Fruit fly (Drosophila melanogaster) whole organism, prepupa: ENCODE results near the gene nebu.
A peak's percentile ranks its signal among the peaks of the same experiment; 100 is the strongest.

Experiments used
- Blimp-1 ChIP-seq: fragments of 200-800 bp; sonication (Bioruptor generic); optimal IDR thresholded peaks from 3 replicates; lab custom pipeline; 2017; ENCODE audit warnings: missing biosample characterization, missing genetic modification characterization, mild to moderate bottlenecking, moderate library complexity, missing genetic modification reagents
- CG10631 ChIP-seq: fragments of 200-800 bp; sonication (Bioruptor generic); optimal IDR thresholded peaks from 2 replicates; lab custom pipeline; 2016; ENCODE audit warnings: missing biosample characterization, missing genetic modification characterization
- CG10669 ChIP-seq: fragments of 200-800 bp; sonication (Bioruptor generic); optimal IDR thresholded peaks from 3 replicates; lab custom pipeline; 2018; ENCODE audit warnings: missing biosample characterization, mild to moderate bottlenecking, missing genetic modification characterization, moderate library complexity
- CG11762 ChIP-seq: fragments of 200-800 bp; sonication (Bioruptor generic); optimal IDR thresholded peaks from 3 replicates; lab custom pipeline; 2016; ENCODE audit warnings: missing biosample characterization, missing genetic modification characterization; ENCODE audit not compliant: insufficient read depth
- CG11902 ChIP-seq: fragments of 200-800 bp; sonication (Bioruptor generic); optimal IDR thresholded peaks from 3 replicates; lab custom pipeline; 2016; ENCODE audit warnings: missing biosample characterization, missing genetic modification characterization
- CG15336 ChIP-seq: fragments of 200-800 bp; sonication (Bioruptor generic); IDR thresholded peaks from 2 replicates; pipeline ENCODE4 v1.3.6; 2022; ENCODE audit warnings: missing biosample characterization, missing genetic modification characterization
- CG1621 ChIP-seq: fragments of 200-800 bp; sonication (Bioruptor generic); optimal IDR thresholded peaks from 3 replicates; lab custom pipeline; 2018; ENCODE audit warnings: missing biosample characterization, mild to moderate bottlenecking, missing genetic modification characterization
- CG3032 ChIP-seq: fragments of 200-800 bp; optimal IDR thresholded peaks from 2 replicates; lab custom pipeline; 2019; ENCODE audit warnings: missing biosample characterization, mild to moderate bottlenecking, missing genetic modification characterization, moderate library complexity
- CG31627 ChIP-seq: fragments of 200-800 bp; sonication (Bioruptor generic); optimal IDR thresholded peaks from 3 replicates; lab custom pipeline; 2016; ENCODE audit warnings: missing biosample characterization, missing genetic modification characterization
- CG32006 ChIP-seq: fragments of 200-800 bp; sonication (Bioruptor generic); optimal IDR thresholded peaks from 3 replicates; lab custom pipeline; 2017; ENCODE audit warnings: missing biosample characterization, mild to moderate bottlenecking, missing genetic modification characterization
- CG34406 ChIP-seq: fragments of 200-800 bp; sonication (Bioruptor generic); optimal IDR thresholded peaks from 3 replicates; lab custom pipeline; 2016; ENCODE audit warnings: missing biosample characterization, missing genetic modification characterization
- CG3919 ChIP-seq: fragments of 200-800 bp; sonication (Bioruptor generic); optimal IDR thresholded peaks from 3 replicates; lab custom pipeline; 2016; ENCODE audit warnings: missing biosample characterization, missing genetic modification characterization
- CG4318 ChIP-seq: fragments of 200-800 bp; sonication (Bioruptor generic); optimal IDR thresholded peaks from 3 replicates; lab custom pipeline; 2017; ENCODE audit warnings: missing biosample characterization, mild to moderate bottlenecking, missing genetic modification characterization
- CG6163 ChIP-seq: fragments of 200-800 bp; sonication (Bioruptor generic); IDR thresholded peaks from 3 replicates; pipeline ENCODE4 v1.3.6; 2022; ENCODE audit warnings: missing biosample characterization, missing genetic modification characterization
- CG6276 ChIP-seq: fragments of 200-800 bp; sonication (Bioruptor generic); optimal IDR thresholded peaks from 2 replicates; lab custom pipeline; 2017; ENCODE audit warnings: missing biosample characterization, mild to moderate bottlenecking, missing genetic modification characterization
- CG6792 ChIP-seq: fragments of 200-800 bp; sonication (Bioruptor generic); optimal IDR thresholded peaks from 3 replicates; lab custom pipeline; 2016; ENCODE audit warnings: missing biosample characterization, missing genetic modification characterization
- CG7368 ChIP-seq: fragments of 200-800 bp; sonication (Bioruptor generic); optimal IDR thresholded peaks from 3 replicates; lab custom pipeline; 2016; ENCODE audit warnings: missing biosample characterization, missing genetic modification characterization
- CG8119 ChIP-seq: fragments of 200-800 bp; sonication (Bioruptor generic); IDR thresholded peaks from 3 replicates; pipeline ENCODE4 v1.3.6; 2022; ENCODE audit warnings: missing biosample characterization, missing genetic modification characterization
- CG8319 ChIP-seq: fragments of 200-800 bp; sonication (Bioruptor generic); optimal IDR thresholded peaks from 3 replicates; lab custom pipeline; 2016; ENCODE audit warnings: missing biosample characterization, missing genetic modification characterization
- CG8632 ChIP-seq: fragments of 200-800 bp; sonication (Bioruptor generic); optimal IDR thresholded peaks from 3 replicates; lab custom pipeline; 2016; ENCODE audit warnings: missing biosample characterization, missing genetic modification characterization
- CG9139 ChIP-seq: fragments of 200-800 bp; sonication (Bioruptor generic); optimal IDR thresholded peaks from 3 replicates; lab custom pipeline; 2017; ENCODE audit warnings: missing biosample characterization, mild to moderate bottlenecking, missing genetic modification characterization
- Eip78C ChIP-seq: fragments of 200-800 bp; sonication (Bioruptor generic); peaks from one replicate; lab custom pipeline; 2016; ENCODE audit warnings: missing biosample characterization, missing genetic modification characterization
- Eip93F ChIP-seq: fragments of 200-800 bp; sonication (Bioruptor generic); optimal IDR thresholded peaks from 2 replicates; lab custom pipeline; 2016; ENCODE audit warnings: missing biosample characterization, mild to moderate bottlenecking, missing genetic modification characterization
- Ets96B ChIP-seq: fragments of 200-800 bp; optimal IDR thresholded peaks from 2 replicates; lab custom pipeline; 2019; ENCODE audit warnings: missing biosample characterization, mild to moderate bottlenecking, missing genetic modification characterization, moderate library complexity
- Gug ChIP-seq: fragments of 200-800 bp; sonication (Bioruptor generic); IDR thresholded peaks from 2 replicates; pipeline ENCODE4 v1.3.6; 2022; ENCODE audit warnings: missing biosample characterization, missing genetic modification characterization
- Hr38 ChIP-seq: sonication (Bioruptor generic); optimal IDR thresholded peaks from 2 replicates; lab custom pipeline; 2016; ENCODE audit warnings: missing biosample characterization, missing genetic modification characterization
- Hr4 ChIP-seq: fragments of 200-800 bp; sonication (Bioruptor generic); optimal IDR thresholded peaks from 3 replicates; lab custom pipeline; 2016; ENCODE audit warnings: missing biosample characterization, missing genetic modification characterization
- Lpt ChIP-seq: fragments of 200-800 bp; sonication (Bioruptor generic); optimal IDR thresholded peaks from 3 replicates; lab custom pipeline; 2016; ENCODE audit warnings: missing biosample characterization, missing genetic modification characterization
- Met ChIP-seq: fragments of 200-800 bp; sonication (Bioruptor generic); optimal IDR thresholded peaks from 3 replicates; lab custom pipeline; 2016; ENCODE audit warnings: missing biosample characterization, missing genetic modification characterization
- Sox14 ChIP-seq: fragments of 200-800 bp; sonication (Bioruptor generic); optimal IDR thresholded peaks from 3 replicates; lab custom pipeline; 2016; ENCODE audit warnings: missing biosample characterization, missing genetic modification characterization
- Sox15 ChIP-seq: fragments of 200-800 bp; sonication (Bioruptor generic); optimal IDR thresholded peaks from 3 replicates; lab custom pipeline; 2016; ENCODE audit warnings: missing biosample characterization, missing genetic modification characterization
- achi ChIP-seq: fragments of 200-800 bp; sonication (Bioruptor generic); optimal IDR thresholded peaks from 3 replicates; lab custom pipeline; 2016; ENCODE audit warnings: missing biosample characterization, missing genetic modification characterization
- acj6 ChIP-seq: fragments of 200-800 bp; sonication (Bioruptor generic); optimal IDR thresholded peaks from 3 replicates; lab custom pipeline; 2016; ENCODE audit warnings: missing biosample characterization, missing genetic modification characterization
- dac ChIP-seq: fragments of 200-800 bp; sonication (Bioruptor generic); optimal IDR thresholded peaks from 2 replicates; lab custom pipeline; 2017; ENCODE audit warnings: missing biosample characterization, mild to moderate bottlenecking, missing genetic modification characterization
- fkh ChIP-seq: fragments of 200-800 bp; sonication (Bioruptor generic); optimal IDR thresholded peaks from 3 replicates; lab custom pipeline; 2017; ENCODE audit warnings: missing biosample characterization, mild to moderate bottlenecking, missing genetic modification characterization, moderate library complexity
- lz ChIP-seq: fragments of 200-800 bp; sonication (Bioruptor generic); optimal IDR thresholded peaks from 3 replicates; lab custom pipeline; 2016; ENCODE audit warnings: missing biosample characterization, missing genetic modification characterization
- pdm3 ChIP-seq: fragments of 200-800 bp; sonication (Bioruptor generic); optimal IDR thresholded peaks from 3 replicates; lab custom pipeline; 2016; ENCODE audit warnings: missing biosample characterization, missing genetic modification characterization
- salr ChIP-seq, 2 experiments: fragments of 200-800 bp; sonication (Bioruptor generic); optimal IDR thresholded peaks; 3 replicates each; lab custom pipeline; 2016 to 2018; ENCODE audit warnings: missing biosample characterization in 2 of 2, missing genetic modification characterization in 2 of 2, mild to moderate bottlenecking in 1 of 2
- spab ChIP-seq: fragments of 200-800 bp; sonication (Bioruptor generic); optimal IDR thresholded peaks from 2 replicates; lab custom pipeline; 2017; ENCODE audit warnings: missing biosample characterization, mild to moderate bottlenecking, missing genetic modification characterization, missing genetic modification reagents
- ss ChIP-seq, 2 experiments: fragments of 200-800 bp; sonication (Bioruptor generic); optimal IDR thresholded peaks; 2 replicates in 1 of 2; 3 replicates in 1 of 2; lab custom pipeline; 2017 to 2018; ENCODE audit warnings: mild to moderate bottlenecking in 2 of 2, missing biosample characterization in 2 of 2, missing genetic modification characterization in 2 of 2, moderate library complexity in 1 of 2
- svp ChIP-seq: fragments of 200-800 bp; sonication (Bioruptor generic); peaks from one replicate; lab custom pipeline; 2016; ENCODE audit warnings: missing biosample characterization, missing genetic modification characterization
- vri ChIP-seq: fragments of 200-800 bp; sonication (Bioruptor generic); optimal IDR thresholded peaks from 3 replicates; lab custom pipeline; 2016; ENCODE audit warnings: missing biosample characterization, mild to moderate bottlenecking, missing genetic modification characterization

Gene nebu

DNA sequence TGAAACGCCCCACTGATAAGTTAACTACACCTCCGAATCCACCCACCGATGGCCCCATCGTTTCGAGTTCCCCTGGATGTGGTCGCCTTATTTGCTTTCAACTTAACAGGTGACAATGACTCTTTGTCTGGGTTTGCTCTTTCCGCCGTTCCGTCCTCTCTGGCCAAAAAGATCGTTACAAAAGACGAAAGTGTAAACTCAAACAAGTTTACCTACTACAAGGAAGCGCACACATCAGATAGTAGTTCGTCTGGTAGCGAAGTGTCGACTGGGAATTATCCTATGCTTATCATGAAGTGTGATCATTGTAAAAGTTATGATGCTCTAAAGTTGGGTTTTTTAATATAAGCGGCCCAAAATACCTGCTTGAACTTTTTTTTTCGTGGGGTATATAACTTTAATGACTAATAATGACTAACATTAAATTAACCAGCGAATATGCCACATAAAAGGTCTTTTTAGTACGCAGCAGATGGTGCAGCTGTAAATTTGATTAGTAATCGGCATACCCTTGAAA is 44.1 kb downstream of the nebu start (continued):
- TF ChIP-seq pdm3 (GFP tag; lab: Kevin White, UChicago) (peak; percentile 61), vri (GFP tag; lab: Kevin White, UChicago) (peak; percentile 44), achi (peak; percentile 28), CG11762 (GFP tag; lab: Kevin White, UChicago) (no peak), CG10631 (GFP tag; lab: Kevin White, UChicago) (peak; percentile 42), CG8632 (GFP tag; lab: Kevin White, UChicago) (peak; percentile 40), CG8319 (GFP tag; lab: Kevin White, UChicago) (no peak), CG4318 (GFP tag; lab: Kevin White, UChicago) (peak; percentile 27)
- TF ChIP-seq, all 60 proteins: peak for 41

DNA sequence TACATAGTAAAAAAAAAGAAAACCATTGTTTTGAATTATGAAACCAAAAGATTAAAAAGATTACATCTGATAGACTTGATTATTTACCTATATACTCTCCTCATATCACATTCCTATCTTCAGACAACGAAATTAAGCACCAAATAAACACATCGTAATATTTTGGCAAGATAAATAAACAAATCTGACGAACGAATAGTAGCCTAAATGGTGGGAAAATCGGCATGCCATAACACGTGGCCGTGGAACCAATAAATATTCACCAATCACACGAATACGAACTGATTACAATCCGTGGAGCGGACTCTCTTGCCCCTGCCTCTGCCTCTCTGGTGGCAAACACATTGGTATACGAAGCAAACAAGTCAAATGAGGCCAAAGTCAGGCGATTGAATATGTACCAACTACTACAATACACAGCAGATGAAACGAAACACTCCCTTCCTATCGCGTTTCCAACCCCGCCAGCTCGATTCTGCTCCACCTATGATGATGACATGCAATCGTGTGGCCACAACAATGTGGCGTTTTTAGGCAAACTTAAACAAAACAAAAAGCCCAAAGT is 46.7 kb downstream of the nebu start:
- TF ChIP-seq Hr38 (GFP tag; lab: Kevin White, UChicago) = no peak
- peak; percentile 67 for TF ChIP-seq fkh (GFP tag; lab: Kevin White, UChicago)
- TF ChIP-seq, all 60 proteins: peak for 1

DNA sequence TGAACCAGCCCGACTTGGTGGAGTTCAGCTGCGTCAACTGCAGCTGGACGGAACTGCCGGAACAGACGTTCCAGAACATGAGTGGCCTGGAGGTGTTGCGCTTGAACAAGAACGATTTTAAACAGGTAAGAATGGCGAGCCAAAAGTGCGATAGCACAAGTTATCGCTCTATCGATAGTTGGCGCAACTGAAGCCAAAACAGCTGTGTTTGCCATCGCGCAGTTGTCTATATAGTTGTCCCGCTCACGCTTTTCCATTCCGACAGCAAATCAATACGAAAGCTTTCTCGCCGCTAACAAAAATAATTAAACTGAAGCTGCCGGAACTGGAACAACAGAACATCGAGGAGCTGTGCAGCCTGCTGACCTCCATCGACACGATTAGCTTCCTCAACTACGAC is 48.4 kb downstream of the nebu start:
- TF ChIP-seq Hr4 (GFP tag; lab: Kevin White, UChicago) (no peak), ss (GFP tag; optimal IDR thresholded peaks at IDR 0.05; lab: Kevin White, UChicago) (no peak), Lpt (no peak), CG11762 (GFP tag; lab: Kevin White, UChicago) (no peak), CG1621 (peak; percentile 10), CG9139 (GFP tag; lab: Kevin White, UChicago) (no peak), Eip78C (GFP tag; lab: Kevin White, UChicago) (peak; percentile 36), CG7368 (no peak), pdm3 (GFP tag; lab: Kevin White, UChicago) (no peak), fkh (GFP tag; lab: Kevin White, UChicago) (peak; percentile 90), Sox14 (GFP tag; lab: Kevin White, UChicago) (no peak)

DNA sequence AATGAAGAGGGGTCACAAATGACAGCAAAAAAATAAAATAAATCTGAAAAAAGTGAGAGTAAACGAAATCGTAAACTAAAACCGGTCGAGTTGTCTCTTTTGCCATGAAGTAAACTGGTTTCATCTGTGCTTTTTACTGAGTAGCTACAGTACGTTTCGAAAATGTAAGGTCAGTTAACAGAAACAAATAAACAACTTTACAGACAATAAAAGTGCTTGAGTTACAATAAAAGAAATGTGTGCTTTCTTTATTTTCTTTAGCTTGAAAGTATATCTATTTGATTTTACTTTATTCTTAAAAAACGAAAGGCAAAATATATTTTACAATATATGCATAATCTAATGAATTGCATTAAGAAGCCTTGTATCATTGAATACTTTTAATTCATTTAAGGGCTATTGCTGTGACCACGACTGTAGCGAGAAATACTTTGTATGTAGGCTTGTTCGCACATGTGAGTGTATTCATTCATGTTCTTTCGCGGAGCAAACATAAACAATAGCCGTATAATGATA is 49.9 kb downstream of the nebu start:
- TF ChIP-seq Lpt = peak; percentile 77
- peak; percentile 88 for TF ChIP-seq Sox14 (GFP tag; lab: Kevin White, UChicago)
- TF ChIP-seq CG9139 (GFP tag; lab: Kevin White, UChicago) = peak; percentile 81
- TF ChIP-seq CG31627 = peak; percentile 74
- peak; percentile 91 for TF ChIP-seq CG3032
- TF ChIP-seq CG10631 (GFP tag; lab: Kevin White, UChicago) = peak; percentile 77
- TF ChIP-seq dac = peak; percentile 31
- peak; percentile 69 for TF ChIP-seq CG6163 (GFP tag; lab: Robert Waterston, UW)
- TF ChIP-seq Blimp-1 (GFP tag; lab: Kevin White, UChicago) = peak; percentile 97
- TF ChIP-seq CG8632 (GFP tag; lab: Kevin White, UChicago) = peak; percentile 85
- TF ChIP-seq CG11902 (GFP tag; lab: Kevin White, UChicago) = peak; percentile 65
- peak; percentile 99 for TF ChIP-seq Eip78C (GFP tag; lab: Kevin White, UChicago)
- peak; percentile 92 for TF ChIP-seq Ets96B (tag; lab: Kevin White, UChicago)
- peak; percentile 87 for TF ChIP-seq CG34406 (GFP tag; lab: Kevin White, UChicago)
- TF ChIP-seq achi = peak; percentile 86
- peak; percentile 91 for TF ChIP-seq Met (GFP tag; lab: Kevin White, UChicago)
- peak; percentile 65 for TF ChIP-seq Gug (GFP tag; lab: Robert Waterston, UW)
- TF ChIP-seq CG6792 = peak; percentile 85
- TF ChIP-seq Eip93F (GFP tag; lab: Kevin White, UChicago) = no peak
- TF ChIP-seq CG15336 (GFP tag; lab: Robert Waterston, UW) = peak; percentile 89
- peak; percentile 81 for TF ChIP-seq CG3919 (GFP tag; lab: Kevin White, UChicago)
- peak; percentile 88 for TF ChIP-seq pdm3 (GFP tag; lab: Kevin White, UChicago)
- TF ChIP-seq CG4318 (GFP tag; lab: Kevin White, UChicago) = peak; percentile 55
- peak; percentile 88 for TF ChIP-seq lz (GFP tag; lab: Kevin White, UChicago)
- TF ChIP-seq fkh (GFP tag; lab: Kevin White, UChicago) = no peak
- peak; percentile 38 to 87 for TF ChIP-seq salr (GFP tag; optimal IDR thresholded peaks at IDR 0.05; lab: Kevin White, UChicago)
- peak; percentile 86 for TF ChIP-seq spab (GFP tag; lab: Kevin White, UChicago)
- peak; percentile 93 for TF ChIP-seq svp (GFP tag; lab: Kevin White, UChicago)
- TF ChIP-seq Sox15 (GFP tag; lab: Kevin White, UChicago) = peak; percentile 55
- TF ChIP-seq CG6276 (GFP tag; lab: Kevin White, UChicago) = peak; percentile 86
- TF ChIP-seq acj6 (GFP tag; lab: Kevin White, UChicago) = peak; percentile 86
- TF ChIP-seq CG8119 (GFP tag; lab: Robert Waterston, UW) = peak; percentile 90
- peak; percentile 87 for TF ChIP-seq CG32006 (GFP tag; lab: Kevin White, UChicago)
- no peak for TF ChIP-seq Hr38 (GFP tag; lab: Kevin White, UChicago)
- TF ChIP-seq CG10669 (GFP tag; lab: Kevin White, UChicago) = peak; percentile 85
